Fruit fly (Drosophila melanogaster) whole organism, embryonic: ENCODE data around the gene cass.
A peak's percentile ranks its signal among the peaks of the same experiment; 100 is the strongest.

Source experiments
- Asciz ChIP-seq: fragments of 200-800 bp; sonication (Bioruptor generic); optimal IDR thresholded peaks from 2 replicates; lab custom pipeline; 2017; ENCODE audit warnings: missing biosample characterization, mild to moderate bottlenecking, missing genetic modification characterization, missing genetic modification reagents
- CG10431 ChIP-seq: fragments of 200-800 bp; sonication (Bioruptor generic); optimal IDR thresholded peaks from 3 replicates; lab custom pipeline; 2018; ENCODE audit warnings: missing biosample characterization, mild to moderate bottlenecking, missing genetic modification characterization
- CG10959 ChIP-seq: fragments of 200-800 bp; sonication (Bioruptor generic); IDR thresholded peaks from 2 replicates; pipeline ENCODE4 v1.3.6; 2022; ENCODE audit warnings: missing biosample characterization, missing genetic modification characterization
- CG1233 ChIP-seq: fragments of 200-800 bp; sonication (Bioruptor generic); optimal IDR thresholded peaks from 4 replicates; lab custom pipeline; 2018; ENCODE audit warnings: missing biosample characterization, mild to moderate bottlenecking, missing genetic modification characterization
- CG12942 ChIP-seq: fragments of 200-800 bp; sonication (Bioruptor generic); optimal IDR thresholded peaks from 3 replicates; lab custom pipeline; 2016; ENCODE audit warnings: missing biosample characterization, missing genetic modification characterization
- CG13287 ChIP-seq: fragments of 200-800 bp; sonication (Bioruptor generic); IDR thresholded peaks from 2 replicates; pipeline ENCODE4 v1.3.6; 2022; ENCODE audit warnings: missing biosample characterization, missing genetic modification characterization; ENCODE audit not compliant: partially characterized antibody
- CG13894 ChIP-seq: fragments of 200-800 bp; sonication (Bioruptor generic); optimal IDR thresholded peaks from 3 replicates; lab custom pipeline; 2018; ENCODE audit warnings: missing biosample characterization, mild to moderate bottlenecking, missing genetic modification characterization, moderate library complexity
- CG1602 ChIP-seq: fragments of 200-800 bp; sonication (Bioruptor generic); optimal IDR thresholded peaks from 3 replicates; lab custom pipeline; 2016; ENCODE audit warnings: missing biosample characterization, missing genetic modification characterization
- CG16813 ChIP-seq: fragments of 200-800 bp; sonication (Bioruptor generic); IDR thresholded peaks from 3 replicates; pipeline ENCODE4 v1.3.6; 2022; ENCODE audit warnings: missing biosample characterization, missing genetic modification characterization; ENCODE audit not compliant: partially characterized antibody
- CG17186 ChIP-seq: fragments of 200-800 bp; sonication (Bioruptor generic); optimal IDR thresholded peaks from 3 replicates; lab custom pipeline; 2017; ENCODE audit warnings: missing biosample characterization, missing genetic modification reagents, missing genetic modification characterization
- CG17361 ChIP-seq: fragments of 200-800 bp; sonication (Bioruptor generic); IDR thresholded peaks from 3 replicates; pipeline ENCODE4 v1.3.6; 2022; ENCODE audit warnings: missing biosample characterization, missing genetic modification characterization
- CG17829 ChIP-seq: fragments of 200-800 bp; optimal IDR thresholded peaks from 2 replicates; lab custom pipeline; 2019; ENCODE audit warnings: missing biosample characterization, mild to moderate bottlenecking, missing genetic modification characterization, moderate library complexity
- CG18599 ChIP-seq: fragments of 200-800 bp; sonication (Bioruptor generic); optimal IDR thresholded peaks from 3 replicates; lab custom pipeline; 2017; ENCODE audit warnings: missing biosample characterization, missing genetic modification characterization, mild to moderate bottlenecking, moderate library complexity, missing genetic modification reagents
- CG2875 ChIP-seq: fragments of 200-800 bp; sonication (Bioruptor generic); optimal IDR thresholded peaks from 2 replicates; lab custom pipeline; 2017; ENCODE audit warnings: missing biosample characterization, mild to moderate bottlenecking, missing genetic modification characterization, missing genetic modification reagents
- CG30020 ChIP-seq: fragments of 200-800 bp; optimal IDR thresholded peaks from 2 replicates; lab custom pipeline; 2019; ENCODE audit warnings: missing biosample characterization, mild to moderate bottlenecking, missing genetic modification characterization, moderate library complexity
- CG31224 ChIP-seq: fragments of 200-800 bp; sonication (Bioruptor generic); IDR thresholded peaks from 2 replicates; pipeline ENCODE4 v1.3.6; 2022; ENCODE audit warnings: missing biosample characterization, missing genetic modification characterization
- CG32767 ChIP-seq: fragments of 200-800 bp; sonication (Bioruptor generic); IDR thresholded peaks from 2 replicates; pipeline ENCODE4 v1.3.6; 2022; ENCODE audit warnings: missing biosample characterization, missing genetic modification characterization
- CG43689 ChIP-seq: fragments of 200-800 bp; sonication (Bioruptor generic); IDR thresholded peaks from 2 replicates; pipeline ENCODE4 v1.3.6; 2022; ENCODE audit warnings: missing biosample characterization, missing genetic modification characterization
- CG6175 ChIP-seq: fragments of 200-800 bp; sonication (Bioruptor generic); IDR thresholded peaks from 3 replicates; pipeline ENCODE4 v1.3.6; 2022; ENCODE audit warnings: missing biosample characterization, missing genetic modification characterization
- CG6683 ChIP-seq: fragments of 200-800 bp; sonication (Bioruptor generic); optimal IDR thresholded peaks from 2 replicates; lab custom pipeline; 2017; ENCODE audit warnings: missing biosample characterization, mild to moderate bottlenecking, missing genetic modification characterization, missing genetic modification reagents
- CG7271 ChIP-seq: fragments of 200-800 bp; sonication (Bioruptor generic); optimal IDR thresholded peaks from 2 replicates; lab custom pipeline; 2018; ENCODE audit warnings: missing biosample characterization, mild to moderate bottlenecking, missing genetic modification characterization, moderate library complexity
- CG7357 ChIP-seq: fragments of 200-800 bp; sonication (Bioruptor generic); IDR thresholded peaks from 3 replicates; pipeline ENCODE4 v1.3.6; 2022; ENCODE audit warnings: missing biosample characterization, missing genetic modification characterization
- CG8290 ChIP-seq, 3 experiments: fragments of 200-800 bp; sonication (Bioruptor generic); optimal IDR thresholded peaks; 2 replicates each; lab custom pipeline; 2016 to 2019; ENCODE audit warnings: missing biosample characterization in 3 of 3, missing genetic modification characterization in 3 of 3, mild to moderate bottlenecking in 2 of 3, moderate library complexity in 1 of 3
- CG8478 ChIP-seq: fragments of >200 bp; optimal IDR thresholded peaks from 2 replicates; lab custom pipeline; 2018
- CG9797 ChIP-seq: fragments of 200-800 bp; sonication (Bioruptor generic); optimal IDR thresholded peaks from 3 replicates; lab custom pipeline; 2018; ENCODE audit warnings: missing biosample characterization, mild to moderate bottlenecking, missing genetic modification characterization
- Dip2 ChIP-seq: fragments of 200-800 bp; sonication (Bioruptor generic); IDR thresholded peaks from 2 replicates; pipeline ENCODE4 v1.3.6; 2022; ENCODE audit warnings: missing biosample characterization, missing genetic modification characterization
- E2f2 ChIP-seq: fragments of 200-800 bp; sonication (Bioruptor generic); IDR thresholded peaks from 2 replicates; pipeline ENCODE4 v1.3.6; 2022; ENCODE audit warnings: missing biosample characterization, missing genetic modification characterization
- HLH3B ChIP-seq: fragments of 200-800 bp; sonication (Bioruptor generic); IDR thresholded peaks from 2 replicates; pipeline ENCODE4 v1.3.6; 2022; ENCODE audit warnings: missing biosample characterization, missing genetic modification characterization
- HLH4C ChIP-seq: fragments of 200-800 bp; sonication (Bioruptor generic); IDR thresholded peaks from 3 replicates; pipeline ENCODE4 v1.3.6; 2022; ENCODE audit warnings: missing biosample characterization, missing genetic modification characterization; ENCODE audit not compliant: partially characterized antibody
- Lhr ChIP-seq: fragments of 200-800 bp; sonication (Bioruptor generic); optimal IDR thresholded peaks from 3 replicates; lab custom pipeline; 2017; ENCODE audit warnings: mild to moderate bottlenecking, missing biosample characterization, missing genetic modification reagents, missing genetic modification characterization
- MBD-R2 ChIP-seq: fragments of 200-800 bp; sonication (Bioruptor generic); IDR thresholded peaks from 2 replicates; pipeline ENCODE4 v1.3.6; 2022; ENCODE audit warnings: missing biosample characterization, missing genetic modification characterization
- NK7.1 ChIP-seq: fragments of 200-800 bp; sonication (Bioruptor generic); optimal IDR thresholded peaks from 3 replicates; lab custom pipeline; 2016; ENCODE audit warnings: missing biosample characterization, missing genetic modification characterization
- Nf-YA ChIP-seq: fragments of 200-800 bp; sonication (Bioruptor generic); IDR thresholded peaks from 2 replicates; pipeline ENCODE4 v1.3.6; 2022; ENCODE audit warnings: missing biosample characterization, missing genetic modification characterization
- PHDP ChIP-seq: fragments of 200-800 bp; sonication (Bioruptor generic); optimal IDR thresholded peaks from 3 replicates; lab custom pipeline; 2018; ENCODE audit warnings: missing biosample characterization, mild to moderate bottlenecking, missing genetic modification characterization, moderate library complexity
- Pdp1 ChIP-seq, 2 experiments: fragments of 200-800 bp; sonication (Bioruptor generic); optimal IDR thresholded peaks; 3 replicates each; lab custom pipeline; 2016; ENCODE audit warnings: missing biosample characterization in 2 of 2, missing genetic modification characterization in 2 of 2, mild to moderate bottlenecking in 1 of 2, moderate library complexity in 1 of 2
- Ptx1 ChIP-seq: fragments of 200-800 bp; sonication (Bioruptor generic); IDR thresholded peaks from 2 replicates; pipeline ENCODE4 v1.3.6; 2022; ENCODE audit warnings: missing biosample characterization, missing genetic modification characterization
- Sry-δ ChIP-seq: fragments of 200-800 bp; sonication (Bioruptor generic); optimal IDR thresholded peaks from 2 replicates; lab custom pipeline; 2016; ENCODE audit warnings: missing biosample characterization, missing genetic modification characterization
- cato ChIP-seq: fragments of 200-800 bp; sonication (Bioruptor generic); optimal IDR thresholded peaks from 2 replicates; lab custom pipeline; 2016; ENCODE audit warnings: missing biosample characterization, missing genetic modification characterization, borderline replicate concordance
- crp ChIP-seq, 2 experiments: fragments of 200-800 bp; sonication (Bioruptor generic); optimal IDR thresholded peaks; 2 replicates in 1 of 2; 3 replicates in 1 of 2; lab custom pipeline; 2017; ENCODE audit warnings: missing biosample characterization in 2 of 2, missing genetic modification characterization in 2 of 2, mild to moderate bottlenecking in 1 of 2, moderate library complexity in 1 of 2
- grau ChIP-seq: fragments of 200-800 bp; optimal IDR thresholded peaks from 3 replicates; lab custom pipeline; 2019; ENCODE audit warnings: missing biosample characterization, mild to moderate bottlenecking, missing genetic modification characterization, moderate library complexity
- gsb ChIP-seq: fragments of 200-800 bp; sonication (Bioruptor generic); IDR thresholded peaks from 2 replicates; pipeline ENCODE4 v1.3.6; 2022; ENCODE audit warnings: missing biosample characterization, missing genetic modification characterization
- hbn ChIP-seq: fragments of 200-800 bp; sonication (Bioruptor generic); IDR thresholded peaks from 2 replicates; pipeline ENCODE4 v1.3.6; 2022; ENCODE audit warnings: missing biosample characterization, missing genetic modification characterization; ENCODE audit not compliant: partially characterized antibody
- her ChIP-seq: fragments of 200-800 bp; sonication (Bioruptor generic); optimal IDR thresholded peaks from 2 replicates; lab custom pipeline; 2016; ENCODE audit warnings: missing biosample characterization, missing genetic modification characterization
- mld ChIP-seq: fragments of 200-800 bp; sonication (Bioruptor generic); IDR thresholded peaks from 3 replicates; pipeline ENCODE4 v1.3.6; 2022; ENCODE audit warnings: missing biosample characterization, missing genetic modification characterization; ENCODE audit not compliant: partially characterized antibody
- row ChIP-seq: fragments of 200-800 bp; sonication (Bioruptor generic); IDR thresholded peaks from 3 replicates; pipeline ENCODE4 v1.3.6; 2022; ENCODE audit warnings: missing biosample characterization, missing genetic modification characterization
- sens ChIP-seq: fragments of 200-800 bp; sonication (Bioruptor generic); peaks from one replicate; lab custom pipeline; 2016; ENCODE audit warnings: missing biosample characterization, missing genetic modification characterization
- tna ChIP-seq: fragments of 200-800 bp; sonication (Bioruptor generic); IDR thresholded peaks from 2 replicates; pipeline ENCODE4 v1.3.6; 2022; ENCODE audit warnings: missing biosample characterization, missing genetic modification characterization; ENCODE audit not compliant: partially characterized antibody
- trem ChIP-seq: fragments of 200-800 bp; optimal IDR thresholded peaks from 3 replicates; lab custom pipeline; 2019; ENCODE audit warnings: missing biosample characterization, mild to moderate bottlenecking, missing genetic modification characterization, moderate library complexity
- vnd ChIP-seq: fragments of 200-800 bp; sonication (Bioruptor generic); IDR thresholded peaks from 3 replicates; pipeline ENCODE4 v1.3.6; 2022; ENCODE audit warnings: missing biosample characterization, missing genetic modification characterization; ENCODE audit not compliant: partially characterized antibody
- zfh2 ChIP-seq: fragments of 200-800 bp; sonication (Bioruptor generic); optimal IDR thresholded peaks from 2 replicates; lab custom pipeline; 2016; ENCODE audit warnings: missing biosample characterization, missing genetic modification characterization

Gene cass

DNA sequence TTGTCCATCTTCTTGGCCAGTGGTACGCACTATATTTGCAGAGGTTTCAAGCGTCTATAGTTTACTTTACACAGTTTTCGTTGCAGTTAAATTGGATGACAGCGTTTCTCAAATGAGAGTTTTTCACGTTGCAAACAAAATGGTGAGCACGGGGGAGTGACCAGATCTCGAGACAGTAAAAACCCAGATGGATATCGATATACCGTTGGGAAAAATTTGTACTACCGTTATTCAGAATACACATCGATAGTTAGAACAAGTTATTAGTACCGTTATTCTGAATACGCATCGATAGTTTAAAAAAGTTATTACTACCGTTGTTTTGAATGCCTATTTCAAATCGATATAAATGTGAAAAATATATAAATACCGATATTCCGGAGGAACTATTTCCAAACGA is at the start of gene cass (continued):
- no peak for TF ChIP-seq CG18599 (GFP tag; lab: Kevin White, UChicago)
- no peak for TF ChIP-seq zfh2 (GFP tag; lab: Kevin White, UChicago)
- TF ChIP-seq gsb (GFP tag; lab: Robert Waterston, UW) = no peak
- TF ChIP-seq CG31224 (GFP tag; lab: Robert Waterston, UW) = no peak
- TF ChIP-seq mld (GFP tag; lab: Robert Waterston, UW) = peak; percentile 88
- peak in 1 of 2 experiments; percentile 16 for TF ChIP-seq Pdp1 (GFP tag; optimal IDR thresholded peaks at IDR 0.05; lab: Kevin White, UChicago)
- TF ChIP-seq row (GFP tag; lab: Robert Waterston, UW) = peak; percentile 60
- TF ChIP-seq vnd (GFP tag; lab: Robert Waterston, UW) = peak; percentile 88
- peak; percentile 72 for TF ChIP-seq MBD-R2 (GFP tag; lab: Robert Waterston, UW)
- TF ChIP-seq Sry-δ (GFP tag; lab: Kevin White, UChicago) = peak; percentile 86
- TF ChIP-seq CG2875 (GFP tag; lab: Kevin White, UChicago) = no peak
- no peak for TF ChIP-seq HLH3B (GFP tag; lab: Robert Waterston, UW)
- peak; percentile 93 for TF ChIP-seq CG13287
- TF ChIP-seq CG13894 (tag; lab: Kevin White, UChicago) = peak; percentile 13
- no peak for TF ChIP-seq Nf-YA (GFP tag; lab: Robert Waterston, UW)
- TF ChIP-seq CG32767 (GFP tag; lab: Robert Waterston, UW) = 0 out of 2 replicates have a peak, but pooled peaks have one; percentile 17
- TF ChIP-seq CG6683 (GFP tag; lab: Kevin White, UChicago) = no peak
- TF ChIP-seq CG43689 = no peak
- no peak for TF ChIP-seq NK7.1 (GFP tag; lab: Kevin White, UChicago)
- peak; percentile 71 for TF ChIP-seq E2f2 (GFP tag; lab: Robert Waterston, UW)
- peak; percentile 81 for TF ChIP-seq tna (GFP tag; lab: Robert Waterston, UW)
- no peak for TF ChIP-seq Asciz
- TF ChIP-seq CG7271 (tag; lab: Kevin White, UChicago) = peak; percentile 32
- no peak for TF ChIP-seq Dip2 (GFP tag; lab: Robert Waterston, UW)
- peak; percentile 36 for TF ChIP-seq Lhr
- peak; percentile 31 for TF ChIP-seq grau (tag; lab: Kevin White, UChicago)
- TF ChIP-seq Ptx1 = no peak
- TF ChIP-seq CG7357 = no peak
- TF ChIP-seq CG10431 (GFP tag; lab: Kevin White, UChicago) = no peak
- TF ChIP-seq hbn (GFP tag; lab: Robert Waterston, UW) = peak; percentile 84
- no peak for TF ChIP-seq CG8478 (lab: Kevin White, UChicago)
- TF ChIP-seq trem (tag; lab: Kevin White, UChicago) = peak; percentile 82
- 0 out of 3 replicates have a peak, but pooled peaks have one; percentile 18 for TF ChIP-seq CG17361 (GFP tag; lab: Robert Waterston, UW)
- peak; percentile 91 for TF ChIP-seq HLH4C
- no peak for TF ChIP-seq PHDP (tag; lab: Kevin White, UChicago)
- TF ChIP-seq her (GFP tag; lab: Kevin White, UChicago) = peak; percentile 38
- peak; percentile 76 for TF ChIP-seq sens
- peak; percentile 59 for TF ChIP-seq CG30020
- no peak for TF ChIP-seq CG6175 (GFP tag; lab: Robert Waterston, UW)
- peak; percentile 17 for TF ChIP-seq CG17186 (GFP tag; lab: Kevin White, UChicago)
- TF ChIP-seq CG9797 = peak; percentile 77
- no peak for TF ChIP-seq CG10959 (GFP tag; lab: Robert Waterston, UW)
- no peak for TF ChIP-seq CG12942
- peak; percentile 94 for TF ChIP-seq CG16813 (GFP tag; lab: Robert Waterston, UW)
- peak; percentile 58 for TF ChIP-seq CG17829
- TF ChIP-seq CG8290 (GFP tag; optimal IDR thresholded peaks at IDR 0.05; lab: Kevin White, UChicago) = peak; percentile 39
- TF ChIP-seq CG8290 (tag; optimal IDR thresholded peaks at IDR 0.05; lab: Kevin White, UChicago) = peak in 1 of 2 experiments; percentile 70
- TF ChIP-seq cato = no peak
- TF ChIP-seq crp (GFP tag; optimal IDR thresholded peaks at IDR 0.05; lab: Kevin White, UChicago) = peak in 1 of 2 experiments; percentile 54
- no peak for TF ChIP-seq CG1233 (GFP tag; lab: Kevin White, UChicago)
- TF ChIP-seq CG1602 (GFP tag; lab: Kevin White, UChicago) = no peak
